Worm (Caenorhabditis elegans) whole organism, L1 larva: Measurements from ENCODE around the gene F11E6.6.

ENCODE experiments used
- C34B4.2 ChIP-seq: sonication (generic microtip); optimal IDR thresholded peaks from 2 replicates; lab custom pipeline; 2017; ENCODE audit warnings: mild to moderate bottlenecking, missing genetic modification characterization, missing compliant biosample characterization
- F16B12.6 ChIP-seq: fragments of 150-350 bp; optimal IDR thresholded peaks from 2 replicates; lab custom pipeline; 2014; ENCODE audit warnings: missing biosample characterization, missing genetic modification characterization
- alr-1 ChIP-seq: fragments of 200-800 bp; sonication (Bioruptor generic); optimal IDR thresholded peaks from 2 replicates; lab custom pipeline; 2018; ENCODE audit warnings: borderline replicate concordance, mild to moderate bottlenecking, missing genetic modification characterization, missing compliant biosample characterization
- elt-2 ChIP-seq: sonication (generic microtip); optimal IDR thresholded peaks from 2 replicates; lab custom pipeline; 2016; ENCODE audit warnings: missing genetic modification characterization, mild to moderate bottlenecking, inconsistent platforms, missing compliant biosample characterization, missing genetic modification reagents
- elt-3 ChIP-seq, 6 experiments: fragments of 150-350 bp in 1 of 6; sonication (generic microtip); optimal IDR thresholded peaks; 2 replicates each; lab custom pipeline; 2017 to 2018; ENCODE audit warnings: missing biosample characterization in 6 of 6, missing genetic modification characterization in 6 of 6, inconsistent platforms in 1 of 6
- fkh-10 ChIP-seq: sonication (generic microtip); optimal IDR thresholded peaks from 2 replicates; lab custom pipeline; 2017; ENCODE audit warnings: missing biosample characterization, missing genetic modification reagents, missing genetic modification characterization
- fkh-8 ChIP-seq: sonication (generic microtip); optimal IDR thresholded peaks from 2 replicates; lab custom pipeline; 2016; ENCODE audit warnings: mild to moderate bottlenecking, missing genetic modification characterization, missing compliant biosample characterization
- nhr-20 ChIP-seq: sonication (generic microtip); optimal IDR thresholded peaks from 2 replicates; lab custom pipeline; 2016; ENCODE audit warnings: mild to moderate bottlenecking, missing genetic modification characterization, missing compliant biosample characterization
- nhr-28 ChIP-seq: fragments of 150-350 bp; optimal IDR thresholded peaks from 2 replicates; lab custom pipeline; 2014; ENCODE audit warnings: missing biosample characterization, missing genetic modification characterization
- pqm-1 ChIP-seq: sonication (generic microtip); optimal IDR thresholded peaks from 3 replicates; lab custom pipeline; 2017; ENCODE audit warnings: missing biosample characterization, missing genetic modification characterization

Gene F11E6.6

ce11 chrIV:17417723-17418122 is 48.1 kb downstream of the F11E6.6 start, which contains the start of gene npr-26:
TSS of gene npr-26 (minus strand) at chrIV:17417823.
- TF ChIP-seq alr-1 (tag; lab: Kevin White, UChicago) (no peak), elt-3 (tag; optimal IDR thresholded peaks at IDR 0.05; lab: Kevin White, UChicago) (no peak), fkh-8 (no peak), pqm-1 (no peak), elt-2 (tag; lab: Kevin White, UChicago) (no peak), F16B12.6 (tag; lab: Kevin White, UChicago) (no peak), nhr-28 (tag; lab: Kevin White, UChicago) (no peak), C34B4.2 (tag; lab: Kevin White, UChicago) (no peak), fkh-10 (GFP tag; lab: Kevin White, UChicago) (no peak), nhr-20 (tag; lab: Kevin White, UChicago) (no peak)
- TF ChIP-seq, all 84 proteins: peak for 0
